Fruit fly (Drosophila melanogaster) whole organism: ENCODE data around the gene Gnpat.

Source experiments
- CG8478 ChIP-seq: fragments of >200 bp; optimal IDR thresholded peaks from 2 replicates; lab custom pipeline; 2018; ENCODE audit warnings: inconsistent platforms
- Dll ChIP-seq: fragments of >200 bp; optimal IDR thresholded peaks from 2 replicates; lab custom pipeline; 2017
- EcR ChIP-seq, 2 experiments: fragments of >200 bp; optimal IDR thresholded peaks; 2 replicates each; lab custom pipeline; 2017; ENCODE audit warnings: missing biosample characterization in 2 of 2, missing genetic modification characterization in 2 of 2, missing genetic modification reagents in 2 of 2
- pan ChIP-seq: fragments of >200 bp; optimal IDR thresholded peaks from 2 replicates; lab custom pipeline; 2017
- psq ChIP-seq: fragments of >200 bp; optimal IDR thresholded peaks from 2 replicates; lab custom pipeline; 2017
- usp ChIP-seq: fragments of >200 bp; optimal IDR thresholded peaks from 2 replicates; lab custom pipeline; 2017; ENCODE audit warnings: missing biosample characterization, missing genetic modification characterization, mixed read lengths

Gene Gnpat

DNA sequence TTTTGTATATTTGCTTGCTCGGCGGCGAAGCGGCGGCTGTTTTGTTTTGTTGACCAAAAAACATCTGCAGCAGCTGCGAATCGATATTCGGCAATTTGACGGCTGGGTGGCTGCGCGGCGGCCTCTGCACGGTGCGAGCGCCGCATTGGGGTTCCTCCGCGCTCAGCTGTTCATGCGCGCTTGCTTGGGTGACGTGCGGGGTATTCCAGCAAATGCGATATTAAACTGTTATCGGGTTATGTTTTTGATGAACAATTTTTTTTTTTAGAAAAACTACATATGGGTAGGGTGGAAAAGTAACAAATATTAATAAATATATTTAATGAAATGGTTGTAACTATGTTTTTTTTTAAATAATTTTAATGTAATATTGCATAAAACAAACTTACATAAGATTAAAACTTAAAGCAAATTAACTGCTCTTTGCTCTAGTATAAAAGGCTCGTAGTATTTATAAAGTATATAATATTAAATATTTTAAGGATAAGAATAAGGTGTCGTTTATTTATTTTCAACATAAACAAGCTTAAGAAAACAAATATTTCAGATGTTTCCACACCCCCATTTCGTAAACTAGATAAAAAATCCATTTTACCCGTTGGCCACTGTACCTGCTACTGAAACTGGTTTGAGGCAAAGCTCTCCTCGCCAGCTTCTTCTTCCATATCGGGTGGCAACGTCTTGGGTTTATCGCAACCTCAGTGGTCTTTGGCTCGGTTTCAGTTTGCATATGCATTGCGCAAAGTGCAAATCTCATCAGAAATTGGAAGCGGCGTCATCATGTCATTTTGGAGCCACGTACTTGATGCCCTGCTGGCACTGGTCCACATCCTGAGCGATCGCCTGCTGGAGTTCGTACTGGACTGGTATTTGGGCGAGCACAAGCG is at the start of gene Gnpat, which contains the start of gene CG5112:
Gnpat (minus strand) TSS at position 159 of the 887 bp plus-strand sequence.
CG5112 (plus strand) TSS at position 683 of the 887 bp plus-strand sequence.
- no peak for TF ChIP-seq pan
- TF ChIP-seq Dll (lab: Kevin White, UChicago): no peak
- TF ChIP-seq EcR (GFP tag; optimal IDR thresholded peaks at IDR 0.05; lab: Kevin White, UChicago): no peak
- TF ChIP-seq usp (GFP tag; lab: Kevin White, UChicago): no peak
- no peak for TF ChIP-seq psq

DNA sequence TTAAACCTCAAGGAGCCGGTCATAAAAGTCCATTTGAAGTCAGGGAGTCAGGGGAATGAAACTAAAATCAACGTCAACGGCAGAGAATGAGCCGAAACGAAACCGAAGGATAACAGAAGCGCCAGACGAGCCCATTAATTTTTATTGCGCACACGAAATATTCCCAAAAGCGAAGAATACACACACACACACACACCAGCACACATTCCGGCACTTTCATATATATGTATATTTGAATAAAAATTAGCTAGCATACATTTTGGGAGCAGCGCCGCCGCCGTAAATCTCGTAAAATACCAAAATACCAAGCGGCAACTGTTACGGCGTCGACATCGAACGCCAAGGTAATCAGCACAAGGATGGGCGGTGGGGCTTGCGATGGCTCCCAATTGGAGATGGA is 48.4 kb upstream of the Gnpat start:
- no peak for TF ChIP-seq pan
- TF ChIP-seq usp (GFP tag; lab: Kevin White, UChicago): no peak
- TF ChIP-seq Dll (lab: Kevin White, UChicago): no peak
- TF ChIP-seq CG8478: no peak
- no peak for TF ChIP-seq EcR (GFP tag; optimal IDR thresholded peaks at IDR 0.05; lab: Kevin White, UChicago)
- no peak for TF ChIP-seq psq

DNA sequence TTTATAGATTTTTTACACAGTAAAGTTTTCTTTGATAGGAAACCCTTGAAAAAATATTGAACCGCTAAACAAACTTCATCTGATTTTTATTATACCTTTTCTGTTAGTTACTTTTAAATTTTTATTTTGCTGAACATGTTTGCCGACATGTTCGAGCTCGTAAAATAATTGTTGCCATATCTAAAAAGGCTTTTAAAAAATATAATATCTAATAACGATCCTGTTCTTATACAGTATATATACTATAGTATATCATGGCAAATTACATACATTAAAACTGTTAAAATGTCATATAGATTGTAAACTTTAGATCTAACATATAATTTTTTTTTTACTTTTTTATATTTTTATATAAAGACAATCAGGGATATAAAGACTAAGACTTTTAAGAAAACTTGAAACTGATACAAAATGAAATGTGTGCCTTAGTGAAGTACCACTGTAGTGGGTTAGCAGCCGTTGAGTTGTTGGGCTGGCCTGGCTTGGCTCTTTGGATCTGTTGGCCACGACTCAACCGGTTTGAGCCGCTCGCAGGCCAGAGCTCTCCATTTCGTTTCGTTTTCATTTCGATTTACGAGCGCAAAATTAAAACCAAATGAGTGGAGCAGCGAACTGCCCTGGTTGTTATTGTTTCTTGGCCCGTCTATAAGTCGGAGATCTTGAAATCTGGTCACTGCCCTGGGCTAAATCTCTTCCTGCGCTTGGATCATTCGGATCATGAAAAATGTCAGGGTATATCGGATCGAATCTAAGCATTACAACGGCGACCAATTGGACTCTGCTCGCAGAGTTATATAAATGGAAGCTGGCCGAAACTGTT is 41.9 kb upstream of the Gnpat start:
- TF ChIP-seq Dll (lab: Kevin White, UChicago) (no peak), usp (GFP tag; lab: Kevin White, UChicago) (no peak), pan (no peak), CG8478 (no peak), EcR (GFP tag; optimal IDR thresholded peaks at IDR 0.05; lab: Kevin White, UChicago) (peak in 1 of 2 experiments; percentile 48), psq (no peak)

DNA sequence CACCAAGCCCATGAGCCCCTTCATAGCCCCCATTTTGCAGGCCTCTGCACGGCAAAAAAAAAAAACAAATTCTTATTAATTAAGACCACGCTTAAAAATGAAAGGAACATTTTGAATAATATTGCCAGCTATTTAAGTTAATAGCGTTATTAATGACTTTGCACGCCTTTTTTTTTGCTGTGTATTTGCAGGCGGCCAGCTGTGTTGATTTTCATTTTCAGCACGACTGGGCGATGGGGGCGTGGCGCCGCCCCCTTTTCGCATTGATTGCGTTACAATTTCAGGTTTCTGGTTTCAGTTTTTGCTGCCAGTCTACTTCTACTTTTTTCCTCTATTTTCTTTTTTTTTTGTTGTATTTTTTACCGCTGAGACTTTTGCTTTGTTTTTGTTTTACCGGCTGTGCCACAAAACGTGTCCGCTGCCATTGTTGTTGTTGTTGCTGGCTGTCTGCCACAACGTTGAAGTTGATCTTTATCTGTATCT is 41.2 kb upstream of the Gnpat start:
- no peak for TF ChIP-seq pan
- no peak for TF ChIP-seq CG8478
- TF ChIP-seq EcR (GFP tag; optimal IDR thresholded peaks at IDR 0.05; lab: Kevin White, UChicago): peak in 1 of 2 experiments; percentile 51
- TF ChIP-seq psq: no peak
- no peak for TF ChIP-seq Dll (lab: Kevin White, UChicago)
- no peak for TF ChIP-seq usp (GFP tag; lab: Kevin White, UChicago)

DNA sequence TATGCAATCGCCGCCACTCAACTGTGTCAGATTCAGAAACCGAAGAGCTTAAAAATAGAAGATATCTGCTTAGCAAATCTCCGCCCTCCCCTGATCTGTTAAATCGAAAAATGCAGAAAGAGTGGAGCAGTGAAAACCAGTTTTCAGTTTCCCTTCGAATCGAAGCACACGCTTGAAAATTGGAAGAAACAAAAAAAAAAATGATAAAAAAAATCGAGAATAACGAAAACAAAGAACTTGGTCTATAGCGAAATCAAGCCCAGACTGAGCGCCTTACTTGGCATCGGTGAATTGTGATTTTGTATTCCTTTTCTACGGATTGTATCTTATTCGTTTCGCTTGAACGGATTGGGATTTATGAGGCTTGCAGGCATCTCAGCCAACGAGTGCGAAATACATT is 38.6 kb upstream of the Gnpat start:
- no peak for TF ChIP-seq Dll (lab: Kevin White, UChicago)
- no peak for TF ChIP-seq usp (GFP tag; lab: Kevin White, UChicago)
- TF ChIP-seq EcR (GFP tag; optimal IDR thresholded peaks at IDR 0.05; lab: Kevin White, UChicago): no peak
- TF ChIP-seq pan: no peak
- TF ChIP-seq psq: no peak
- no peak for TF ChIP-seq CG8478

DNA sequence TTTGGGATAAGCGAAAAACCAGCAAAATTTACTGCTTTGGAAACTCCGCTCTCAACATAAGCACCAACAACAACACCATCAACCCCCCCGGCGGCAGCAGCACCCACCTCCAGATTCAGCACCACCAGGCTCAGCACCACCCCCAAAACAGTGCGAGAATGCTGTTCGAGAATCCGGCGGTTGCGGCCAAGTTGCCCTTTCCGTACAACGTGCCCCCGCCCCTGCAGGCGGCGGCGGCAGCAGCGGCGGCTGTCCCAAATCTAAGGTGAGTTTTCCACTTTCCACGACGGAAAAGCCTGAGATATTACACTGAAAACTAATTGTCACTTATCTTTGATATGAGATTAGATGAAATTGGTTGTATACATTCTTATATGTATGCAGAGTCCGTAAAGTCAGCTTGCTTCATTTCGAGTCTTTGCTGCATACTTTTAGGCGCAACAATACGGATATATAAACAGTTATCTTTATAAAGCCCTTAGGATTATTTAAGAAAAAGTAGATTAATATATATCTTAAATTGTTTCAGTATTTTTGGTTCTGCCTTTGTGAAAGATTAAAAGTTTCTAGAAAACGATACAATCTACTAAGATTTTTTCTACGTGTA is 28.8 kb upstream of the Gnpat start:
- TF ChIP-seq pan: no peak
- no peak for TF ChIP-seq Dll (lab: Kevin White, UChicago)
- no peak for TF ChIP-seq EcR (GFP tag; optimal IDR thresholded peaks at IDR 0.05; lab: Kevin White, UChicago)
- TF ChIP-seq CG8478: no peak
- TF ChIP-seq usp (GFP tag; lab: Kevin White, UChicago): no peak
- no peak for TF ChIP-seq psq

DNA sequence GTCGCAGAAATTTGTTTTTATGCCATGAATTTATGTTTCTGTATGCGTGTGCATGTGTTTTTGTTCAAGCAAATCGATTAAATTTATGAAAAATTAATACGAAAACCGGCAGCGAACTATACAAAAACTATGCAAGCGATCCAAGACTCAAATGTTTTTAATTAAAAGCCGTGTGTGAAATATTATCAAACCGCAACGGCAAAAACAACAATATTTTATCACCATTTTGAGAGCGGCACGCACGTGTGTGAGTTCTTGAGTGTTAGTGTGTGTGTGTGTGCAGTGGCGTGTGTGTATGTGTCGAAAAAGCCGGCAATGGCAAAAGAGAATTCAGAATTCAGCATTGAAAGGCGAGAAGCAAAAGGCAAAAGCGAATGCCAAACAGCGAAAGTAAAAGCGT is 27.8 kb upstream of the Gnpat start:
- TF ChIP-seq EcR (GFP tag; optimal IDR thresholded peaks at IDR 0.05; lab: Kevin White, UChicago) (no peak), pan (no peak), CG8478 (no peak), Dll (lab: Kevin White, UChicago) (no peak), usp (GFP tag; lab: Kevin White, UChicago) (no peak), psq (no peak)

DNA sequence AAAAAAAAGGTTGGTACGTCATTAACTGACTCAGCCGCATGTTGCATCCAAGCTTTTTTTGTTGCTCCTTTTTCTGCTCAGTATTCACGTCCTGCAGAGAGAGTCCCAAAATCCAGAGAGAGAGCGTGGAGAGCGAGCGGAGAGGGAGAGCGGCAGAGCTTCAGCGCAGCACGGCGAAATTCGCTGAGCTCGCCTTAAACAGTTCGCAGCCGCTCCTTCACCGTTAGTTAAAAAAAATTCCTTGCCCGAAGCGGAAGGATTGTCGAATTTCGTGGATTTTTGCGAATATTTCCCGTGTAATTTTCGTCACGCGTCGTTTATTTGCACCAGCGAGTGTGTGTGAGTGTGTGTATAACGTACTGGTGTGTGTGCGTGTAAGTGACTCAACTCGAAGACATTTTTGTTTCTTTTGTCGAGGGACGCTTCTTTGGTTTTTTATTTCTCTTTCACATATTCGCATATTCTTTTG is 27.4 kb upstream of the Gnpat start:
- TF ChIP-seq Dll (lab: Kevin White, UChicago) (no peak), usp (GFP tag; lab: Kevin White, UChicago) (no peak), pan (no peak), psq (no peak), EcR (GFP tag; optimal IDR thresholded peaks at IDR 0.05; lab: Kevin White, UChicago) (no peak), CG8478 (no peak)

DNA sequence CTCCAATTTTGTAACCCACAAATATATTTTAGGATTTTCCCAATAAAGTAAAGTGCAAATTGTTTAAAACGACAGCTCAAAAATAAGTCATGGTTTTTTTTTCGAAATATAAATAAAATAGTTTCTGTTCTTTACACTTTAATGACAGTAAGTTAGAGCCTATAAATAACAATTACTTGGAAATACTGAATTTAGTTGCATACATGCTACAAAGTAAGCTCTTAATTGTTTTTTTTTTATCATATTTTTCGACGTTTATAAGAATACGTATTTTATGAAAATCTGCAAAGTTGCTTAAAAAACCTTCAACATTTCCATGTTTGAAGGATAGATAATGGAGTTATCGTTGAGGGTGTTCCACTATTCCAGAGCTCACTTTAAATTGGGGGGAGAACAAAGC is 26.8 kb upstream of the Gnpat start:
- no peak for TF ChIP-seq EcR (GFP tag; optimal IDR thresholded peaks at IDR 0.05; lab: Kevin White, UChicago)
- no peak for TF ChIP-seq Dll (lab: Kevin White, UChicago)
- no peak for TF ChIP-seq psq
- TF ChIP-seq usp (GFP tag; lab: Kevin White, UChicago): no peak
- no peak for TF ChIP-seq pan
- no peak for TF ChIP-seq CG8478

DNA sequence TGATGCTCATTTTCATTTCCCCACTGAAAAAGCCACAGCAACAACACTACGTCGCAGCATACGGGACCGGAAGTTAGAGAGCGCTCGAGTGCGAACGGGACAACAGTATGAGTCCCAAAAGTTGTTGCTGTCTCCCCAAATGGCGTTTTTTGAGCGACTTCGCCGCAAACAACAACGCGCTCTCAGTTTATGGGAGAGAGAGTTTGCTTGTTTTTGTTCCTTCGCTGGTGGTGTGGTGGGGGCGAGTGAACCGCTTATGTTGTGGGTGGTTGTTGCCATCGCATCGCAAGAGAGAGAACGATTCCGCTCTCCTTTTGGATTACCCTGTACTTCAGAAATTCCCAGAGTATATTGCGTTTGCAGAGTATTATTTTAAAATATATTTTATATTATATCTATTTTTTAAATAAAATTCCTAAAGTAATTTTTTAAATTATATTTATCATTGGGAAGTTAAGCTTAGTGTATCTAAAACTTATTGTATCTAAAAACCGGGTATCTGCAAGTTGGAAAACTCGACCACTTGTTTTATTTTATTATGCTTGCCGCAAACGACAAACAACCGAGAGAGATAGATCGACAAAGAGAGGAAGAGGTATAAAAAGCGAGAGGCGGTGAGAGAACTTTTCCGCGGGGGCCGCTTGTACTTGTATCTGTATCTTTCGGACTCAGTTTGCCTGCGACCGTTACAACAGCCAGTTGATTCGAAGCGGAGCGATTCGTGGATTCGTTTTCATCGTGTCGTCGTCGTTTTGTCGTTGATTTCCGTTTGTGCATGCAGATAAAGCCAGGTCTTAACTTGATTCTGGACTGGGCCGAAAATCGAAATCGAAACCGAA is 24.9 kb upstream of the Gnpat start, which contains the start of gene msi:
msi (plus strand) TSS at position 669 of the 839 bp plus-strand sequence.
- TF ChIP-seq Dll (lab: Kevin White, UChicago) (peak; percentile 71), CG8478 (peak; percentile 59), psq (no peak), EcR (GFP tag; optimal IDR thresholded peaks at IDR 0.05; lab: Kevin White, UChicago) (no peak), pan (peak; percentile 92), usp (GFP tag; lab: Kevin White, UChicago) (no peak)

DNA sequence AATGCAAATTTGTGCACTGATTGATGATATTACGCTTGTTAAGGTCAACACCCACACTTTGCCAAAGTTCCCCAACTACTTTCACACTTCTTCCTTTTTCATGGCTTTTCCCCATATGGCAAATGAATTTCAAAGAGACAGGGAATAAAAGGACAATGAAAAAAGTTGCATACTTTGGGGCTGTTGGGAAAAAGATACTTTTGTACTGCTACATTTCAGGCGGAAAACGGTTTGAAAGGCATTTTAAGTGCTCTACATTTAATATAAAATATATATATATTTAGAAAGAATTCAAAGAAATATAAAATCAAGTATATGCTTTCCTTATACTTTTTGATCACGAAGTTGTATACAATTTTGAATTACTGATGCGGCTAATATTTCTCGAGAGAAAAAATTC is 22.0 kb upstream of the Gnpat start:
- TF ChIP-seq psq: no peak
